Worm (Caenorhabditis elegans) whole organism, late embryonic: ENCODE measurements around the gene srbc-76.

ENCODE experiments used
- F13H6.1 ChIP-seq: sonication (generic microtip); optimal IDR thresholded peaks from 2 replicates; lab custom pipeline; 2016; ENCODE audit warnings: missing genetic modification characterization, missing compliant biosample characterization
- K02D7.2 ChIP-seq: sonication (generic microtip); optimal IDR thresholded peaks from 2 replicates; lab custom pipeline; 2017; ENCODE audit warnings: mild to moderate bottlenecking, missing genetic modification characterization, missing compliant biosample characterization
- ama-1 ChIP-seq: fragments of 150-350 bp; optimal IDR thresholded peaks from 2 replicates; lab custom pipeline; 2014
- ceh-14 ChIP-seq: sonication (generic microtip); optimal IDR thresholded peaks from 2 replicates; lab custom pipeline; 2016; ENCODE audit warnings: missing genotype, missing genetic modification characterization, missing compliant biosample characterization
- ceh-9 ChIP-seq: sonication (generic microtip); optimal IDR thresholded peaks from 2 replicates; lab custom pipeline; 2016; ENCODE audit warnings: mild to moderate bottlenecking, missing genetic modification characterization, inconsistent platforms, missing compliant biosample characterization
- lin-11 ChIP-seq: fragments of 200-800 bp; sonication (Bioruptor generic); optimal IDR thresholded peaks from 2 replicates; lab custom pipeline; 2018; ENCODE audit warnings: mild to moderate bottlenecking, missing genetic modification characterization, missing compliant biosample characterization
- nhr-11 ChIP-seq: fragments of 150-350 bp; optimal IDR thresholded peaks from 2 replicates; lab custom pipeline; 2014; ENCODE audit warnings: missing biosample characterization, missing genetic modification characterization
- rnt-1 ChIP-seq: sonication (generic microtip); optimal IDR thresholded peaks from 2 replicates; lab custom pipeline; 2016; ENCODE audit warnings: missing genetic modification characterization, missing compliant biosample characterization
- tbx-7 ChIP-seq: sonication (generic microtip); optimal IDR thresholded peaks from 2 replicates; lab custom pipeline; 2016; ENCODE audit warnings: missing genotype, missing genetic modification characterization, missing compliant biosample characterization

DNA sequence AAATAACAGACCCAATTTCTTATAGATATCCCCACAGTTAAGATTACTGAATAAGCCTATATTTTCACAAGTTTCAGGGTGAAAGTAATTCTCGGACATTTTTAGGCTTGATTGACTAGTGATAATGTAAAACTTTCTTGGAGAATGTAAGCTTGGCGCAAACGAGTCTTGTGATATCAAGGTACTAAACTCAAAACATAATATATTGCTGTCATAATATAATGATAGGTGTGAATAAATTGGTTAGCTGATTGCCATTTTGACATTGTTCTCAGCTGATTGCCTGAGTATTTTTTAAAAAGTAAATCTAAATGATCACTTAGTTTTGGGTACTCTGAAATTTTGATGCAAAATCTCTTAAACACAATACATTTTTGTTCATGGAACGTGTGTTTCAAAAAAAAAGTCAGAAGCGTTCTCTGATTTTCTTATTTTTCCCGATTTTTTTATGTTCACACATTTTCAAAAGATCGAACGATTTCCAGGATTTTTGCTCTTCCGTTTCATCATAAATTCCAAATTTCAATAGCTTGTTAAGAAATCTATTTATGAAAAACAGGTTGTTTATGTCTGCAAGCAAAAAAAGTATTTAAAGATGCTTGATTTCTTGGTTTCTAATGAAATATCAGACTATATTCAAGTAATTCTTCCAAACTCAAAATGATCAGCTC, 29.2 kb downstream of the srbc-76 start, which contains the start of the genes srw-19 and srx-51:
- no peak for TF ChIP-seq ama-1 (lab: Kevin White, UChicago)
- no peak for TF ChIP-seq F13H6.1 (tag; lab: Kevin White, UChicago)
- no peak for TF ChIP-seq ceh-9 (tag; lab: Kevin White, UChicago)
- no peak for TF ChIP-seq lin-11 (tag; lab: Kevin White, UChicago)
- no peak for TF ChIP-seq ceh-14 (tag; lab: Kevin White, UChicago)
- TF ChIP-seq tbx-7 (tag; lab: Kevin White, UChicago): no peak
- TF ChIP-seq K02D7.2 (tag; lab: Kevin White, UChicago): no peak
- TF ChIP-seq rnt-1 (tag; lab: Kevin White, UChicago): no peak
- no peak for TF ChIP-seq nhr-11 (tag; lab: Kevin White, UChicago)
